Worm (Caenorhabditis elegans): ENCODE measurements around the gene C46G7.5.
"Not testable (repeated sequence)": the region's sequence is repeated elsewhere in the genome, so short reads cannot be mapped to it uniquely, and the experiment has no call there.

Gene C46G7.5

ce11 chrIV:6040676-6041075 is 29.2 kb upstream of the C46G7.5 start, which contains the start of gene kcc-2:
Gene kcc-2, plus strand, starts transcription at chrIV:6040976.
- TF ChIP-seq B0310.2 (tag; optimal IDR thresholded peaks at IDR 0.05) (no peak), sea-1 (GFP tag; conservative IDR thresholded peaks at IDR 0.05) (no peak), flt-1 (GFP tag; IDR thresholded peaks at IDR 0.05) (no peak), tra-4 (tag; optimal IDR thresholded peaks at IDR 0.05) (no peak), aly-1 (tag; optimal IDR thresholded peaks at IDR 0.05) (no peak), ceh-13 (GFP tag; optimal IDR thresholded peaks at IDR 0.05) (no peak), tbx-11 (GFP tag; IDR thresholded peaks at IDR 0.05) (no peak), F13C5.2 (tag; optimal IDR thresholded peaks at IDR 0.05) (no peak)

- no peak for TF ChIP-seq scrt-1 (GFP tag; IDR thresholded peaks at IDR 0.05)
- TF ChIP-seq flt-1 (GFP tag; IDR thresholded peaks at IDR 0.05): no peak
- TF ChIP-seq ceh-13 (GFP tag; optimal IDR thresholded peaks at IDR 0.05): no peak
- TF ChIP-seq hmbx-1 (tag; optimal IDR thresholded peaks at IDR 0.05): no peak
- TF ChIP-seq sea-1 (GFP tag; conservative IDR thresholded peaks at IDR 0.05): no peak
- no peak for TF ChIP-seq aly-1 (tag; optimal IDR thresholded peaks at IDR 0.05)
Observed at ce11 chrIV:6035113-6035512, 23.7 kb upstream of the C46G7.5 start.

- TF ChIP-seq hmbx-1 (tag; optimal IDR thresholded peaks at IDR 0.05); tbx-37 (GFP tag; conservative IDR thresholded peaks at IDR 0.05); ama-1 (optimal IDR thresholded peaks at IDR 0.05): not testable (repeated sequence)
Observed at ce11 chrIV:6033539-6033938, 22.1 kb upstream of the C46G7.5 start, which contains the start of gene pqn-22. Gene pqn-22, minus strand, starts transcription at chrIV:6033639.

- TF ChIP-seq sea-1 (GFP tag; conservative IDR thresholded peaks at IDR 0.05) (no peak), scrt-1 (GFP tag; IDR thresholded peaks at IDR 0.05) (no peak), ceh-13 (GFP tag; optimal IDR thresholded peaks at IDR 0.05) (no peak), hnd-1 (tag; optimal IDR thresholded peaks at IDR 0.05) (no peak), ama-1 (optimal IDR thresholded peaks at IDR 0.05) (no peak), B0310.2 (tag; optimal IDR thresholded peaks at IDR 0.05) (no peak), aly-1 (tag; optimal IDR thresholded peaks at IDR 0.05) (no peak), tbx-37 (GFP tag; conservative IDR thresholded peaks at IDR 0.05) (no peak), ceh-36 (tag; optimal IDR thresholded peaks at IDR 0.05) (no peak), flt-1 (GFP tag; IDR thresholded peaks at IDR 0.05) (no peak), tra-4 (tag; optimal IDR thresholded peaks at IDR 0.05) (no peak), hmbx-1 (tag; optimal IDR thresholded peaks at IDR 0.05) (no peak), tbx-11 (GFP tag; IDR thresholded peaks at IDR 0.05) (no peak), hmg-4 (GFP tag; optimal IDR thresholded peaks at IDR 0.05) (no peak), pes-1 (GFP tag; IDR thresholded peaks at IDR 0.05) (no peak)
Observed at ce11 chrIV:6032413-6032812, 21.0 kb upstream of the C46G7.5 start.

ce11 chrIV:6017664-6018063 is 6.2 kb upstream of the C46G7.5 start, which contains the start of gene C46G7.1:
Gene C46G7.1, plus strand, starts transcription at chrIV:6018003.
- TF ChIP-seq ceh-13 (GFP tag; optimal IDR thresholded peaks at IDR 0.05): no peak
- no peak for TF ChIP-seq tbx-11 (GFP tag; IDR thresholded peaks at IDR 0.05)

ce11 chrIV:6014895-6015294 is 3.5 kb upstream of the C46G7.5 start, which contains the start of gene C46G7.2:
Gene C46G7.2, plus strand, starts transcription at chrIV:6015195.
- TF ChIP-seq hmbx-1 (tag; optimal IDR thresholded peaks at IDR 0.05): no peak
- TF ChIP-seq tbx-37 (GFP tag; conservative IDR thresholded peaks at IDR 0.05): no peak
- TF ChIP-seq aly-1 (tag; optimal IDR thresholded peaks at IDR 0.05): no peak
- TF ChIP-seq pes-1 (GFP tag; IDR thresholded peaks at IDR 0.05): no peak
- no peak for TF ChIP-seq ets-7 (tag; optimal IDR thresholded peaks at IDR 0.05)
- TF ChIP-seq hmg-4 (GFP tag; optimal IDR thresholded peaks at IDR 0.05): no peak
- no peak for TF ChIP-seq flt-1 (GFP tag; IDR thresholded peaks at IDR 0.05)
- no peak for TF ChIP-seq sea-1 (GFP tag; conservative IDR thresholded peaks at IDR 0.05)

ce11 chrIV:6013853-6014252 is 2.4 kb upstream of the C46G7.5 start:
- TF ChIP-seq pes-1 (GFP tag; IDR thresholded peaks at IDR 0.05): no peak

ce11 chrIV:6010274-6010673 is 1.2 kb downstream of the C46G7.5 start:
- TF ChIP-seq ama-1 (optimal IDR thresholded peaks at IDR 0.05) (no peak), aly-1 (tag; optimal IDR thresholded peaks at IDR 0.05) (no peak), ets-7 (tag; optimal IDR thresholded peaks at IDR 0.05) (no peak), scrt-1 (GFP tag; IDR thresholded peaks at IDR 0.05) (no peak), hnd-1 (tag; optimal IDR thresholded peaks at IDR 0.05) (no peak), tra-4 (tag; optimal IDR thresholded peaks at IDR 0.05) (no peak), hmg-4 (GFP tag; optimal IDR thresholded peaks at IDR 0.05) (no peak), ceh-13 (GFP tag; optimal IDR thresholded peaks at IDR 0.05) (no peak), hmbx-1 (tag; optimal IDR thresholded peaks at IDR 0.05) (no peak), ceh-36 (tag; optimal IDR thresholded peaks at IDR 0.05) (no peak), sea-1 (GFP tag; conservative IDR thresholded peaks at IDR 0.05) (no peak), tbx-11 (GFP tag; IDR thresholded peaks at IDR 0.05) (no peak)

- TF ChIP-seq ama-1 (optimal IDR thresholded peaks at IDR 0.05): no peak
Observed at ce11 chrIV:6005655-6006054, 5.8 kb downstream of the C46G7.5 start.

- no peak for TF ChIP-seq tbx-37 (GFP tag; conservative IDR thresholded peaks at IDR 0.05)
Observed at ce11 chrIV:5990503-5990902, 20.9 kb downstream of the C46G7.5 start.
